Fruit fly (Drosophila melanogaster): ENCODE results near the gene CG46460.

CG46460 gene

DNA sequence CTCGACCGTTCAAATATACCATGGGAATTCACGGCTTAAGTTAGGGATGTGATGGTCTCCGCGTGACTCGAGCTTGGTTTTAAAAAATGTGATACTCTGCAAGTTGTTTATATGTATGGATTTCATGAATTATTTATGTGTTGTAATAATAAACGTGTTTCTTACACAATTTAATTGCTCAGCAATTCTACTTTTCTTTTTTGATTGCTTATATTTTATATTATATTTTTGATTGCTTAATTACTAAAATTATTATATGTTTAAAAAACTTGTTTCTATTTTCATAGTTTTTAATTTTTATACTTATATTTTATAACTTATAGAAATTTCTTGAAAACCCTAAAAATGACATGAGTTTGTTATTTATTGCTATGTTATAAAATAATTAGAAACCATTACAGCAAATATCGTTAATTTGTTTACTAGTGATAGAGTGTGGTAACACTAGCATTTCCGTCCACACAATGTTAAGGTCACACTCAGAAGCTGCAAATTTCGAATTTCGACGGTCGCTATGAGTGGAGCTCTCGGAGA, 27.3 kb upstream of the CG46460 start, which contains the start of the genes ago and CG1265:
Gene ago, minus strand, starts transcription at position 6 of the 534 bp plus-strand sequence.
Gene CG1265, plus strand, starts transcription at position 476 of the 534 bp plus-strand sequence.
- TF ChIP-seq CG1620 (GFP tag; optimal IDR thresholded peaks at IDR 0.05): peak; percentile 19
- TF ChIP-seq CG14711 (tag; optimal IDR thresholded peaks at IDR 0.05): peak; percentile 64
- TF ChIP-seq CG7101 (tag; optimal IDR thresholded peaks at IDR 0.05): peak; percentile 73
- peak; percentile 44 for TF ChIP-seq pad (GFP tag; optimal IDR thresholded peaks at IDR 0.05)
- TF ChIP-seq Hr96 (GFP tag; optimal IDR thresholded peaks at IDR 0.05): no peak
- no peak for TF ChIP-seq Mnt (GFP tag; optimal IDR thresholded peaks at IDR 0.05)
- peak; percentile 25 for TF ChIP-seq Crg-1 (GFP tag; optimal IDR thresholded peaks at IDR 0.05)
- TF ChIP-seq toe (GFP tag; optimal IDR thresholded peaks at IDR 0.05): peak; percentile 41
- peak; percentile 40 for TF ChIP-seq bab1 (GFP tag; optimal IDR thresholded peaks at IDR 0.05)
- TF ChIP-seq CG12768 (GFP tag; optimal IDR thresholded peaks at IDR 0.05): no peak
- TF ChIP-seq ovo (GFP tag; optimal IDR thresholded peaks at IDR 0.05): peak; percentile 5
- TF ChIP-seq CG5204 (GFP tag; optimal IDR thresholded peaks at IDR 0.05): no peak
- no peak for TF ChIP-seq cic (GFP tag; optimal IDR thresholded peaks at IDR 0.05)
- TF ChIP-seq CG33017 (tag; optimal IDR thresholded peaks at IDR 0.05): peak; percentile 42
- peak; percentile 59 for TF ChIP-seq CG11617 (GFP tag; optimal IDR thresholded peaks at IDR 0.05)
- peak; percentile 50 for TF ChIP-seq CG7045 (GFP tag; optimal IDR thresholded peaks at IDR 0.05)
- TF ChIP-seq Clk (GFP tag; optimal IDR thresholded peaks at IDR 0.05): no peak
- TF ChIP-seq tj (GFP tag; optimal IDR thresholded peaks at IDR 0.05): peak; percentile 35
- no peak for TF ChIP-seq kay (GFP tag; ENCODE audit: borderline replicate concordance)
- TF ChIP-seq cnc (optimal IDR thresholded peaks at IDR 0.05): no peak

DNA sequence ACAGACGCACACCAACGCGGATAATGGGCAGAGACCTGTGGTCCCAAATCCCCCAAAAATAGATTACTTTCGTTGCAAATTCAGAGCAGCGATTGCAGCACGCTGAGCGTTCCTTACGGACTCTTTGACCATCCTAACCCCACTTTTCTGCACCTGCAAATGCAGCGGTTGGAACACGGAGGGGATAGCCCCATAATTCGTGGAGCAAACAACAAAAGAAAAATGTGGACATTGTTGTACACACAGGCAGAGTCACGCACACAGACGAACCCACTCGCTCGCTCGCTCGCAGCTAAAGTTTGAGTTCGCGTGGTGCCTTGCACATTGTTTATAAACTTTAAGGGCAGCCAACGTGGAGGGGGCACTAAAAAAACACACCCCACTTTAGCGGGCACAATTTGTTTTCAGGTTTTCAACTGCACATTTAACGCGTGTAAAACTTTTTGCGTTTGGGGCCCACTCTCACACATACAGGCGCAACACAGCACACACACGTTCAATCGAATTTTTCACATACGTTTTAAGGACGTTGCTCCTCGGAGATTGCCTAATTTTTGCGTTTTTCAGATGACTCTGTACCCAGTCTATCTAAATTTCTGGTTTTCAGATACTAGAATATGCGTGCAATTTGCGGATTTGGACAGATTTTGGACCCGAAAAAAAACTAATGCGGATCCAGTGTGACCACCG, 26.7 kb upstream of the CG46460 start:
- TF ChIP-seq Mnt (GFP tag; optimal IDR thresholded peaks at IDR 0.05): peak; percentile 79
- peak; percentile 4 for TF ChIP-seq cic (GFP tag; optimal IDR thresholded peaks at IDR 0.05)
- TF ChIP-seq CG11617 (GFP tag; optimal IDR thresholded peaks at IDR 0.05): no peak
- TF ChIP-seq pad (GFP tag; optimal IDR thresholded peaks at IDR 0.05): peak; percentile 35
- TF ChIP-seq CG12768 (GFP tag; optimal IDR thresholded peaks at IDR 0.05): no peak
- no peak for TF ChIP-seq cnc (optimal IDR thresholded peaks at IDR 0.05)
- TF ChIP-seq CG7045 (GFP tag; optimal IDR thresholded peaks at IDR 0.05): no peak

DNA sequence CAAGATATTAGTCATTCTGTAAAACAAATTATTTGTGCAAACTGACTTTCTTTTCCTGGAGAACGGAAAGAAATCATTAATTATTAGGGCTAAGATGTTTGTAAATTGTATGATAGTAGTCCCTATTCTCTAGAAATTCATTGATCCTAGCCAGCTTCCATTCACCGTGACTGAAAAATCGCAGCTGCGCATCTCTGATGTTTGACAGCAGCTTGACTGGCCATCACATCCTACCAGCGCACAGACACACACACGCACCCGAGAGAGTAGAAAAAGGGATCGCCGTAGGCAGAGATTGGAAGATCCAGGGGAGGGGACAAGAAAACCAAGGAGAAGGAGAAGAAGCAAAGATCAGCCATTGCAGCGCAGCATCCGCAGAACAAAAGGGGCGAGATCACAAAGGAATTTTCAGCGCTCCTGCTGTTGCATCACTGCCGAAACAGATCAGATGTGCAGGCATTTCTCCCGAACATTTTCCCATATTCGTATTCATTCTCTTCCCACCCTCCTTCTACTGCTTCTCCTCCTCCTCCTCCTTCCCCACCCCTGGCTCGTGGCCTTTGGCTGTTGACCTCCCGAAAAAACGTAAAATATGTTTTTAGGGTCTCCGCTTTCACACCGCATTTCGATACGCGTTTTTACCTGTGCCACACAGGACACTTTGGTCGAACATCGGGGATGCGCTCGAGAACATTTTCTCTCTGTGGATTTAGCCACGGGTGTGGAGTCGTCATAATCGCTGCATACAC, 25.9 kb upstream of the CG46460 start:
- no peak for TF ChIP-seq kay (GFP tag; ENCODE audit: borderline replicate concordance)
- TF ChIP-seq Mnt (GFP tag; optimal IDR thresholded peaks at IDR 0.05): no peak
- no peak for TF ChIP-seq CG11617 (GFP tag; optimal IDR thresholded peaks at IDR 0.05)
- no peak for TF ChIP-seq bab1 (GFP tag; optimal IDR thresholded peaks at IDR 0.05)
- TF ChIP-seq CG14711 (tag; optimal IDR thresholded peaks at IDR 0.05): no peak
- no peak for TF ChIP-seq CG1620 (GFP tag; optimal IDR thresholded peaks at IDR 0.05)
- no peak for TF ChIP-seq cnc (optimal IDR thresholded peaks at IDR 0.05)
- no peak for TF ChIP-seq CG7045 (GFP tag; optimal IDR thresholded peaks at IDR 0.05)
- no peak for TF ChIP-seq CG7101 (tag; optimal IDR thresholded peaks at IDR 0.05)
- no peak for TF ChIP-seq toe (GFP tag; optimal IDR thresholded peaks at IDR 0.05)
- TF ChIP-seq tj (GFP tag; optimal IDR thresholded peaks at IDR 0.05): no peak
- TF ChIP-seq Crg-1 (GFP tag; optimal IDR thresholded peaks at IDR 0.05): no peak
- TF ChIP-seq ovo (GFP tag; optimal IDR thresholded peaks at IDR 0.05): no peak
- no peak for TF ChIP-seq Hr96 (GFP tag; optimal IDR thresholded peaks at IDR 0.05)
- no peak for TF ChIP-seq CG12768 (GFP tag; optimal IDR thresholded peaks at IDR 0.05)
- TF ChIP-seq cic (GFP tag; optimal IDR thresholded peaks at IDR 0.05): no peak
- TF ChIP-seq Clk (GFP tag; optimal IDR thresholded peaks at IDR 0.05): no peak
- TF ChIP-seq CG33017 (tag; optimal IDR thresholded peaks at IDR 0.05): no peak

DNA sequence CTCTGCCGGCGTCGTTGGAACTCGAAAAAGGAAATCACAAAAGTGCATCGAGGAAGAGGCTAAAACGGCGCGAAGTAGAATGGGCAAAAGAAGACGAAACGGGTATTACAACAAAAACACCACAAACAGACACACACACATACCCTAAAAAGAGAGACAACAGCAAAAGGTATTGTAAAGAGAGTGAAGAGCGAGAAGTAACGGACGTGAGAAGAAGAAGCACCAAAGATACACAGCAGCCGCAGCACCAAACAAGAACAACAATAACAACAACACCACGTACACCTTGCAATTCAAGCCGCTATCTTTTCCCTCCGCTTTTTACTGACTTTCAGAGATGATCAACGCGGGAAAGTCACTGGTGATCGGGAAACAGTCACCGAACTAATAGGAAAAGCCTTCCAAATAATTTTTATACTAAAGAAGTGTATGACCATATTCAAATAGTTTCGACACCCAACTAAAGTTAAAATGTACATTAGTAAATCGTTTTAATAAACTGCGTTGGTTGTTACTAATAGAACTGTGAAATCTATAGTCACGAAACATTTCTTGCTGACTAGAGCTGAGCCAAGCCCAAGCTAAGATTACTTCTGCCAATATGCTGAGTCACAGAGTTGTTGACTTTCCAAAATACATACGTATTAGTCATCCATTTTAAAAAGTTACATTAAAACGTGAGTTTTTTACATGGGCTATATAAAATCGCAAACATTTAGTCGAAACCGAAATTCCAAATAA, 25.2 kb upstream of the CG46460 start:
- TF ChIP-seq ovo (GFP tag; optimal IDR thresholded peaks at IDR 0.05) (peak; percentile 92), cnc (optimal IDR thresholded peaks at IDR 0.05) (peak in 1 of 2 experiments; percentile 43), tj (GFP tag; optimal IDR thresholded peaks at IDR 0.05) (no peak), CG7101 (tag; optimal IDR thresholded peaks at IDR 0.05) (no peak)

DNA sequence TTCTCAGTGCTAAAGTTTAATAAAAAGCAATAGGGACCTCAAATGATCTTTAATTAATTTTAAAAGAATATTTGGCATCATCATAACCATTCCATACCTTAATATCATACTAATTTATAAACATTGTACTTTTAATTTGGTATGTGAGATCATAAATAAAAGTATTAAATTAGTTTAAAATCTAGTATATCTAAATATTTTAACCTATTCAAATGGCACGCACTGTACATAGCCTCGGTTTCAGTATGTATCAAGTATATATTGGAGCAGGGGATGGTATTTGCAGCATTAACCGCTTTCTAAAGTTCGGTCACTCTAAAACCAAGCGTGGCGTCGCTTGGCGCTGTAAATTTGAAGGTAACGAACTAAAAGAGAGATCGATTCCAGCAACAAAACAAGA, 15.3 kb upstream of the CG46460 start, which contains the start of gene pav:
Gene pav, plus strand, starts transcription at position 307 of the 400 bp plus-strand sequence.
- TF ChIP-seq CG11617 (GFP tag; optimal IDR thresholded peaks at IDR 0.05): no peak
- TF ChIP-seq CG14711 (tag; optimal IDR thresholded peaks at IDR 0.05): peak; percentile 48
- no peak for TF ChIP-seq kay (GFP tag; ENCODE audit: borderline replicate concordance)
- TF ChIP-seq bab1 (GFP tag; optimal IDR thresholded peaks at IDR 0.05): peak; percentile 58
- no peak for TF ChIP-seq Hr96 (GFP tag; optimal IDR thresholded peaks at IDR 0.05)
- TF ChIP-seq CG7101 (tag; optimal IDR thresholded peaks at IDR 0.05): peak; percentile 27
- no peak for TF ChIP-seq ovo (GFP tag; optimal IDR thresholded peaks at IDR 0.05)
- TF ChIP-seq CG7045 (GFP tag; optimal IDR thresholded peaks at IDR 0.05): no peak
- TF ChIP-seq CG5204 (GFP tag; optimal IDR thresholded peaks at IDR 0.05): no peak
- TF ChIP-seq Mnt (GFP tag; optimal IDR thresholded peaks at IDR 0.05): peak; percentile 18
- TF ChIP-seq tj (GFP tag; optimal IDR thresholded peaks at IDR 0.05): no peak
- TF ChIP-seq cic (GFP tag; optimal IDR thresholded peaks at IDR 0.05): no peak
- peak; percentile 36 for TF ChIP-seq CG33017 (tag; optimal IDR thresholded peaks at IDR 0.05)
- no peak for TF ChIP-seq cnc (optimal IDR thresholded peaks at IDR 0.05)
- no peak for TF ChIP-seq Clk (GFP tag; optimal IDR thresholded peaks at IDR 0.05)
- no peak for TF ChIP-seq pad (GFP tag; optimal IDR thresholded peaks at IDR 0.05)
- no peak for TF ChIP-seq CG1620 (GFP tag; optimal IDR thresholded peaks at IDR 0.05)
- TF ChIP-seq toe (GFP tag; optimal IDR thresholded peaks at IDR 0.05): no peak
- no peak for TF ChIP-seq CG12768 (GFP tag; optimal IDR thresholded peaks at IDR 0.05)
